Worm (Caenorhabditis elegans) whole organism, midembryonic: Measurements from ENCODE around the gene clc-18.

ENCODE experiments used
- cog-1 ChIP-seq: sonication (generic microtip); optimal IDR thresholded peaks from 2 replicates; lab custom pipeline; 2016; ENCODE audit warnings: missing genetic modification characterization, missing compliant biosample characterization
- flt-1 ChIP-seq: fragments of 200-800 bp; sonication (Bioruptor generic); IDR thresholded peaks from 2 replicates; pipeline ENCODE4 v1.3.6; 2022; ENCODE audit warnings: missing genetic modification characterization, missing compliant biosample characterization
- klf-2 ChIP-seq: fragments of 200-800 bp; sonication (Bioruptor generic); conservative IDR thresholded peaks from 2 replicates; pipeline ENCODE4 v1.3.6; 2022; ENCODE audit warnings: missing genetic modification reagents, missing genetic modification characterization, missing compliant biosample characterization
- med-1 ChIP-seq: sonication (generic microtip); optimal IDR thresholded peaks from 2 replicates; lab custom pipeline; 2017; ENCODE audit warnings: missing genetic modification characterization, mild to moderate bottlenecking, missing compliant biosample characterization, antibody characterized with exemption, missing genetic modification reagents; ENCODE audit not compliant: insufficient read depth
- ref-1 ChIP-seq: fragments of 200-800 bp; sonication (Bioruptor generic); conservative IDR thresholded peaks from 2 replicates; pipeline ENCODE4 v1.3.6; 2022; ENCODE audit warnings: missing genetic modification reagents, missing genetic modification characterization, missing compliant biosample characterization
- tab-1 ChIP-seq: fragments of 200-800 bp; sonication (Bioruptor generic); IDR thresholded peaks from 2 replicates; pipeline ENCODE4 v1.3.6; 2022; ENCODE audit warnings: missing genetic modification characterization, missing compliant biosample characterization
- ztf-23 ChIP-seq: fragments of 200-800 bp; sonication (Bioruptor generic); IDR thresholded peaks from 2 replicates; pipeline ENCODE4 v1.3.6; 2022; ENCODE audit warnings: missing genetic modification reagents, missing genetic modification characterization, missing compliant biosample characterization

DNA sequence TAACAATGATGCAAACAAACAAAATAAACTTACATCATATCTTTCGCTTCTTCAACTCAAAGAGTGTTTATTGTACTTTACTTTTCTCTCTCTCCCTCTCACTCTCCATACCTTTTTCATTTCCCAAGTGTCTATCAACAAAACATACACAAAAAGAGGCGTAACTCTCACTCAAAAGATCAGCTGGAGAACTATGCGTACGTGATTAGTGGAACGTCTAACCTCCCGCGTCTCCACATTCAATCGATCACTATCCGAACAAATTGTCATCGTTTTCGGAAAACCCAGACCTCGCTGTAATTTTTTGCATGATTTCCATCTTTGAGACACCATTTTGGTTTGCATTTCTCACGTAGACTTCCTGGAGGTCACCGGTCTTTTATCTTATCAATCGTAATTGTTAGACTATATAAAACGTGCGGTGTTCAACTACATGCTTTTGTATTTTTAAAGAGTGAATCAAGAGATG lies 21.7 kb upstream of the clc-18 start, which contains the start of gene nhr-57:
- TF ChIP-seq flt-1 (GFP tag; lab: Robert Waterston, UW) (no peak), ztf-23 (no peak), ref-1 (GFP tag; lab: Robert Waterston, UW) (no peak), med-1 (no peak), tab-1 (GFP tag; lab: Robert Waterston, UW) (no peak), klf-2 (GFP tag; lab: Robert Waterston, UW) (no peak), cog-1 (tag; lab: Kevin White, UChicago) (no peak)
